Worm (Caenorhabditis elegans) whole organism, L1 larva: Measurements from ENCODE around the gene M7.7.

Experiments used
- C04F5.9 ChIP-seq: sonication (generic microtip); optimal IDR thresholded peaks from 2 replicates; lab custom pipeline; 2016; ENCODE audit warnings: missing genetic modification characterization, missing compliant biosample characterization
- C34B4.2 ChIP-seq: sonication (generic microtip); optimal IDR thresholded peaks from 2 replicates; lab custom pipeline; 2017; ENCODE audit warnings: mild to moderate bottlenecking, missing genetic modification characterization, missing compliant biosample characterization
- F16B12.6 ChIP-seq: fragments of 150-350 bp; optimal IDR thresholded peaks from 2 replicates; lab custom pipeline; 2014; ENCODE audit warnings: missing biosample characterization, missing genetic modification characterization
- aha-1 ChIP-seq: fragments of 150-350 bp; optimal IDR thresholded peaks from 2 replicates; lab custom pipeline; 2014; ENCODE audit warnings: missing biosample characterization, missing genetic modification characterization
- alr-1 ChIP-seq: fragments of 200-800 bp; sonication (Bioruptor generic); optimal IDR thresholded peaks from 2 replicates; lab custom pipeline; 2018; ENCODE audit warnings: borderline replicate concordance, mild to moderate bottlenecking, missing genetic modification characterization, missing compliant biosample characterization
- ama-1 ChIP-seq: fragments of 150-350 bp; optimal IDR thresholded peaks from 2 replicates; lab custom pipeline; 2014
- ceh-63 ChIP-seq: fragments of 200-800 bp; sonication (Bioruptor generic); optimal IDR thresholded peaks from 2 replicates; lab custom pipeline; 2018; ENCODE audit warnings: mild to moderate bottlenecking, missing genetic modification characterization, missing compliant biosample characterization
- ceh-8 ChIP-seq: fragments of 200-800 bp; sonication (Bioruptor generic); optimal IDR thresholded peaks from 2 replicates; lab custom pipeline; 2018; ENCODE audit warnings: mild to moderate bottlenecking, missing genetic modification characterization, moderate library complexity, missing compliant biosample characterization
- ceh-82 ChIP-seq, 3 experiments: fragments of 150-350 bp in 1 of 3; sonication (generic microtip) in 2 of 3; optimal IDR thresholded peaks; 2 replicates each; lab custom pipeline; 2014 to 2017; ENCODE audit warnings: missing biosample characterization in 3 of 3, missing genetic modification characterization in 3 of 3
- efl-1 ChIP-seq, 4 experiments: fragments of 150-350 bp; optimal IDR thresholded peaks in 3 of 4; peaks in 1 of 4; 1 replicate in 1 of 4; 2 replicates in 3 of 4; lab custom pipeline; 2014; ENCODE audit warnings: missing biosample characterization in 2 of 4, missing genetic modification characterization in 2 of 4, missing genetic modification reagents in 2 of 4
- elt-2 ChIP-seq: sonication (generic microtip); optimal IDR thresholded peaks from 2 replicates; lab custom pipeline; 2016; ENCODE audit warnings: missing genetic modification characterization, mild to moderate bottlenecking, inconsistent platforms, missing compliant biosample characterization, missing genetic modification reagents
- fkh-10 ChIP-seq: sonication (generic microtip); optimal IDR thresholded peaks from 2 replicates; lab custom pipeline; 2017; ENCODE audit warnings: missing biosample characterization, missing genetic modification reagents, missing genetic modification characterization
- fkh-8 ChIP-seq: sonication (generic microtip); optimal IDR thresholded peaks from 2 replicates; lab custom pipeline; 2016; ENCODE audit warnings: mild to moderate bottlenecking, missing genetic modification characterization, missing compliant biosample characterization
- fos-1 ChIP-seq: fragments of 150-350 bp; optimal IDR thresholded peaks from 2 replicates; lab custom pipeline; 2014; ENCODE audit warnings: missing biosample characterization, missing genetic modification characterization
- hlh-17 ChIP-seq: fragments of 200-800 bp; sonication (Bioruptor generic); optimal IDR thresholded peaks from 2 replicates; lab custom pipeline; 2018; ENCODE audit warnings: missing genetic modification characterization, mild to moderate bottlenecking, missing compliant biosample characterization, moderate library complexity, borderline replicate concordance
- jun-1 ChIP-seq: fragments of 150-350 bp; optimal IDR thresholded peaks from 2 replicates; lab custom pipeline; 2014; ENCODE audit warnings: missing biosample characterization, missing genetic modification reagents, missing genetic modification characterization
- lin-14 ChIP-seq: fragments of 200-800 bp; sonication (Bioruptor generic); optimal IDR thresholded peaks from 2 replicates; lab custom pipeline; 2018; ENCODE audit warnings: mild to moderate bottlenecking, missing genetic modification characterization, moderate library complexity, missing compliant biosample characterization
- lin-35 ChIP-seq, 2 experiments: fragments of 150-350 bp; optimal IDR thresholded peaks; 2 replicates each; lab custom pipeline; 2014; ENCODE audit warnings: missing biosample characterization in 2 of 2, missing genetic modification characterization in 2 of 2, missing genetic modification reagents in 2 of 2
- lin-39 ChIP-seq: fragments of 150-350 bp; optimal IDR thresholded peaks from 2 replicates; lab custom pipeline; 2014; ENCODE audit warnings: missing biosample characterization, missing genetic modification reagents, missing genetic modification characterization
- lsy-2 ChIP-seq, 2 experiments: fragments of 150-350 bp; optimal IDR thresholded peaks; 2 replicates each; lab custom pipeline; 2014; ENCODE audit warnings: missing biosample characterization in 2 of 2, missing genetic modification characterization in 2 of 2
- mdl-1 ChIP-seq, 2 experiments: fragments of 150-350 bp; optimal IDR thresholded peaks; 2 replicates each; lab custom pipeline; 2014 to 2017; ENCODE audit warnings: missing biosample characterization in 2 of 2, missing genetic modification characterization in 2 of 2, inconsistent platforms in 1 of 2
- mef-2 ChIP-seq: fragments of 150-350 bp; optimal IDR thresholded peaks from 2 replicates; lab custom pipeline; 2014; ENCODE audit warnings: missing biosample characterization, missing genetic modification characterization
- nhr-19 ChIP-seq: fragments of 200-800 bp; sonication (Bioruptor generic); conservative IDR thresholded peaks from 2 replicates; pipeline ENCODE4 v1.3.6; 2022; ENCODE audit warnings: missing genetic modification characterization, missing compliant biosample characterization
- nhr-20 ChIP-seq: sonication (generic microtip); optimal IDR thresholded peaks from 2 replicates; lab custom pipeline; 2016; ENCODE audit warnings: mild to moderate bottlenecking, missing genetic modification characterization, missing compliant biosample characterization
- nhr-28 ChIP-seq: fragments of 150-350 bp; optimal IDR thresholded peaks from 2 replicates; lab custom pipeline; 2014; ENCODE audit warnings: missing biosample characterization, missing genetic modification characterization
- nhr-47 ChIP-seq: sonication (generic microtip); optimal IDR thresholded peaks from 2 replicates; lab custom pipeline; 2016; ENCODE audit warnings: mild to moderate bottlenecking, missing genetic modification characterization, moderate library complexity, missing compliant biosample characterization
- nhr-71 ChIP-seq: sonication (generic microtip); optimal IDR thresholded peaks from 2 replicates; lab custom pipeline; 2016; ENCODE audit warnings: mild to moderate bottlenecking, missing genetic modification characterization, moderate library complexity, missing compliant biosample characterization
- nhr-76 ChIP-seq: sonication (generic microtip); optimal IDR thresholded peaks from 2 replicates; lab custom pipeline; 2017; ENCODE audit warnings: missing biosample characterization, missing genetic modification characterization
- nhr-84 ChIP-seq: sonication (generic microtip); optimal IDR thresholded peaks from 2 replicates; lab custom pipeline; 2017; ENCODE audit warnings: missing biosample characterization, missing genetic modification characterization
- pag-3 ChIP-seq: sonication (generic microtip); optimal IDR thresholded peaks from 2 replicates; lab custom pipeline; 2017; ENCODE audit warnings: missing genetic modification characterization, mild to moderate bottlenecking, missing compliant biosample characterization, antibody characterized with exemption, borderline replicate concordance; ENCODE audit not compliant: insufficient read depth
- pax-3 ChIP-seq: fragments of 200-800 bp; sonication (Bioruptor generic); optimal IDR thresholded peaks from 2 replicates; lab custom pipeline; 2018; ENCODE audit warnings: mild to moderate bottlenecking, missing genetic modification characterization, moderate library complexity, missing compliant biosample characterization
- pqm-1 ChIP-seq: sonication (generic microtip); optimal IDR thresholded peaks from 3 replicates; lab custom pipeline; 2017; ENCODE audit warnings: missing biosample characterization, missing genetic modification characterization
- rnt-1 ChIP-seq: sonication (generic microtip); optimal IDR thresholded peaks from 2 replicates; lab custom pipeline; 2016; ENCODE audit warnings: mild to moderate bottlenecking, missing genetic modification characterization, moderate library complexity, missing compliant biosample characterization
- snu-23 ChIP-seq: sonication (generic microtip); optimal IDR thresholded peaks from 2 replicates; lab custom pipeline; 2016; ENCODE audit warnings: missing genetic modification characterization, missing compliant biosample characterization
- sup-37 ChIP-seq: fragments of 200-800 bp; sonication (Bioruptor generic); optimal IDR thresholded peaks from 2 replicates; lab custom pipeline; 2018; ENCODE audit warnings: mild to moderate bottlenecking, missing genetic modification characterization, missing compliant biosample characterization
- swsn-7 ChIP-seq: sonication (generic microtip); optimal IDR thresholded peaks from 2 replicates; lab custom pipeline; 2016; ENCODE audit warnings: missing genetic modification characterization, missing compliant biosample characterization
- tbx-2 ChIP-seq: sonication (generic microtip); optimal IDR thresholded peaks from 2 replicates; lab custom pipeline; 2016; ENCODE audit warnings: missing genetic modification characterization, missing compliant biosample characterization
- unc-130 ChIP-seq: fragments of 150-350 bp; optimal IDR thresholded peaks from 2 replicates; lab custom pipeline; 2017; ENCODE audit warnings: missing biosample characterization, missing genetic modification characterization, inconsistent platforms
- vab-15 ChIP-seq: sonication (generic microtip); optimal IDR thresholded peaks from 2 replicates; lab custom pipeline; 2017; ENCODE audit warnings: missing genotype, mild to moderate bottlenecking, missing genetic modification characterization, missing compliant biosample characterization
- xbp-1 ChIP-seq: sonication (generic microtip); optimal IDR thresholded peaks from 2 replicates; lab custom pipeline; 2016; ENCODE audit warnings: missing genetic modification characterization, missing compliant biosample characterization
- zip-4 ChIP-seq: fragments of 200-800 bp; sonication (Bioruptor generic); optimal IDR thresholded peaks from 2 replicates; lab custom pipeline; 2018; ENCODE audit warnings: mild to moderate bottlenecking, missing genetic modification characterization, moderate library complexity, missing compliant biosample characterization
- ztf-11 ChIP-seq, 2 experiments: sonication (generic microtip); optimal IDR thresholded peaks; 2 replicates each; lab custom pipeline; 2016 to 2017; ENCODE audit warnings: missing genetic modification characterization in 2 of 2, missing biosample characterization in 1 of 2, missing compliant biosample characterization in 1 of 2
- ztf-4 ChIP-seq: fragments of 150-350 bp; optimal IDR thresholded peaks from 2 replicates; lab custom pipeline; 2014; ENCODE audit warnings: missing biosample characterization, missing genetic modification characterization

M7.7 gene

DNA sequence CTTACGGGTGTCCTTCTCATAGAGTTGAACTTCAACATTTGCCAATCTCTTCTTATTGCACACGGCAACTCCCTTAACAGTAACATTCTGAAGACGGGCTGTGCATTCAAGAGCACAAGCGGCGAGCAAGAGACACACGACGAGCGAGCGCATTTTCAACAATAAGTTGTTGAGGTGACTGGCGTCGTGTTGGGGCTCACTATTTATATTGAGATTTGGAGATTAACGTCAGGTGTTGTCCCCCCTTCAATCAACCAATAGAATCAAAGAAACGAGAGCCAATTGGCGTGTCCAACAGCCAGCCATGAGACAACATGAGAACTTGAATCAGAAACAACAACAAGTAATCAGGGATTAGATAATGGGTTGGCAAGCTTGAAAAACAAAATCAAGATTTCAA lies 25.7 kb upstream of the M7.7 start, which contains the start of gene ttr-16:
Gene ttr-16 (minus strand): TSS at position 176 of the 400 bp plus-strand sequence.
- TF ChIP-seq unc-130 (tag; lab: Kevin White, UChicago): peak; percentile 42
- TF ChIP-seq fos-1: no peak
- TF ChIP-seq mdl-1 (tag; optimal IDR thresholded peaks at IDR 0.05; lab: Kevin White, UChicago): peak in 1 of 2 experiments; percentile 0
- no peak for TF ChIP-seq tbx-2 (tag; lab: Kevin White, UChicago)
- peak; percentile 11 for TF ChIP-seq nhr-20 (tag; lab: Kevin White, UChicago)
- no peak for TF ChIP-seq pax-3 (tag; lab: Kevin White, UChicago)
- no peak for TF ChIP-seq lin-35 (GFP tag; optimal IDR thresholded peaks at IDR 0.05; lab: Kevin White, UChicago)
- TF ChIP-seq aha-1: no peak
- peak; percentile 23 for TF ChIP-seq xbp-1 (tag; lab: Kevin White, UChicago)
- TF ChIP-seq C34B4.2 (tag; lab: Kevin White, UChicago): no peak
- no peak for TF ChIP-seq jun-1 (tag; lab: Kevin White, UChicago)
- TF ChIP-seq rnt-1 (tag; lab: Kevin White, UChicago): peak; percentile 85
- TF ChIP-seq lin-39: peak; percentile 34
- no peak for TF ChIP-seq pqm-1 (tag; lab: Kevin White, UChicago)
- no peak for TF ChIP-seq ceh-63 (GFP tag; lab: Kevin White, UChicago)
- no peak for TF ChIP-seq elt-2
- no peak for TF ChIP-seq hlh-17
- no peak for TF ChIP-seq mef-2 (tag; lab: Kevin White, UChicago)
- peak; percentile 31 for TF ChIP-seq nhr-47 (tag; lab: Kevin White, UChicago)
- peak; percentile 50 for TF ChIP-seq snu-23
- peak; percentile 21 for TF ChIP-seq ztf-4 (tag; lab: Kevin White, UChicago)
- no peak for TF ChIP-seq zip-4 (GFP tag; lab: Kevin White, UChicago)
- no peak for TF ChIP-seq nhr-84 (tag; lab: Kevin White, UChicago)
- no peak for TF ChIP-seq fkh-8 (tag; lab: Kevin White, UChicago)
- peak; percentile 51 for TF ChIP-seq nhr-19
- TF ChIP-seq swsn-7 (tag; lab: Kevin White, UChicago): peak; percentile 43
- TF ChIP-seq fkh-10 (GFP tag; lab: Kevin White, UChicago): no peak
- peak; percentile 80 for TF ChIP-seq nhr-71
- TF ChIP-seq C04F5.9 (tag; lab: Kevin White, UChicago): no peak
- no peak for TF ChIP-seq ceh-82 (tag; optimal IDR thresholded peaks at IDR 0.05; lab: Kevin White, UChicago)
- TF ChIP-seq lin-14 (GFP tag; lab: Kevin White, UChicago): peak; percentile 63
- no peak for TF ChIP-seq vab-15 (tag; lab: Kevin White, UChicago)
- no peak for TF ChIP-seq F16B12.6
- TF ChIP-seq alr-1 (tag; lab: Kevin White, UChicago): no peak
- peak in 1 of 2 experiments; percentile 10 for TF ChIP-seq efl-1 (optimal IDR thresholded peaks at IDR 0.05; lab: Kevin White, UChicago)
- TF ChIP-seq efl-1 (GFP tag; optimal IDR thresholded peaks at IDR 0.05 in 1 of 2; lab: Kevin White, UChicago): no peak
- TF ChIP-seq nhr-76 (tag; lab: Kevin White, UChicago): no peak
- TF ChIP-seq lsy-2 (tag; optimal IDR thresholded peaks at IDR 0.05; lab: Kevin White, UChicago): peak in 1 of 2 experiments; percentile 52
- no peak for TF ChIP-seq nhr-28 (tag; lab: Kevin White, UChicago)
- TF ChIP-seq ztf-11 (tag; optimal IDR thresholded peaks at IDR 0.05; lab: Kevin White, UChicago): no peak
- TF ChIP-seq ama-1 (lab: Kevin White, UChicago): peak; percentile 87
- TF ChIP-seq ceh-8 (GFP tag; lab: Kevin White, UChicago): no peak

DNA sequence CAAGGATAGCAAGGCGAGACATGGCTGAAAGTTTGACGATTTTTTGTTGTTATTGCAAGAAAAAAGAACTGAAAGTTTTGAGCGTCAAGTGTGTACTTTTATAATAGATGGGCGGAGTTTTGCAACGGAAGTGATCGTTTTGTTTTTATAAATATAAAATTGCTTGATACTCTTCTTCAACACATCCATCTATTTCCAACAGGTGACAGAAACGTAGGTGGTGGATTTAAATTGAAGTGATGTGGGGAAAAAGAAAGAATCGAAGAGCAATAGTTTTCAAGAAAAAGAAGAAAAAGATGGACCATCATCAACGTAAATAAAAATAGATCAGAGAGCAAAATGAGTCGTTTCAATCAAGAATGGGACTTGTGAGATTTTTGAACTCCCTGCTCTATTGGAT lies 22.6 kb upstream of the M7.7 start, which contains the start of gene ttr-17:
Gene ttr-17 (minus strand): TSS at position 24 of the 400 bp plus-strand sequence.
- TF ChIP-seq nhr-71: peak; percentile 58
- TF ChIP-seq lsy-2 (tag; optimal IDR thresholded peaks at IDR 0.05; lab: Kevin White, UChicago): peak; percentile 12 to 45
- TF ChIP-seq pag-3 (tag; lab: Kevin White, UChicago): no peak
- TF ChIP-seq elt-2: no peak
- TF ChIP-seq rnt-1 (tag; lab: Kevin White, UChicago): peak; percentile 55
- TF ChIP-seq snu-23: peak; percentile 17
- TF ChIP-seq lin-39: peak; percentile 50
- no peak for TF ChIP-seq sup-37
- TF ChIP-seq nhr-19: peak; percentile 36
- peak; percentile 53 for TF ChIP-seq lin-14 (GFP tag; lab: Kevin White, UChicago)
- TF ChIP-seq, all 84 proteins: peak for 7
